Worm (Caenorhabditis elegans) whole organism, midembryonic: Measurements from ENCODE around the gene alh-5.

ENCODE experiments used
- T22C8.4 ChIP-seq: fragments of 200-800 bp; sonication (Bioruptor generic); IDR thresholded peaks from 2 replicates; pipeline ENCODE4 v1.3.6; 2022; ENCODE audit warnings: missing genetic modification characterization, missing compliant biosample characterization
- cog-1 ChIP-seq: sonication (generic microtip); optimal IDR thresholded peaks from 2 replicates; lab custom pipeline; 2016; ENCODE audit warnings: missing genetic modification characterization, missing compliant biosample characterization
- flt-1 ChIP-seq: fragments of 200-800 bp; sonication (Bioruptor generic); IDR thresholded peaks from 2 replicates; pipeline ENCODE4 v1.3.6; 2022; ENCODE audit warnings: missing genetic modification characterization, missing compliant biosample characterization
- klf-2 ChIP-seq: fragments of 200-800 bp; sonication (Bioruptor generic); conservative IDR thresholded peaks from 2 replicates; pipeline ENCODE4 v1.3.6; 2022; ENCODE audit warnings: missing genetic modification reagents, missing genetic modification characterization, missing compliant biosample characterization
- med-1 ChIP-seq: sonication (generic microtip); optimal IDR thresholded peaks from 2 replicates; lab custom pipeline; 2017; ENCODE audit warnings: missing genetic modification characterization, mild to moderate bottlenecking, missing compliant biosample characterization, antibody characterized with exemption, missing genetic modification reagents; ENCODE audit not compliant: insufficient read depth
- ref-1 ChIP-seq: fragments of 200-800 bp; sonication (Bioruptor generic); conservative IDR thresholded peaks from 2 replicates; pipeline ENCODE4 v1.3.6; 2022; ENCODE audit warnings: missing genetic modification reagents, missing genetic modification characterization, missing compliant biosample characterization
- tab-1 ChIP-seq: fragments of 200-800 bp; sonication (Bioruptor generic); IDR thresholded peaks from 2 replicates; pipeline ENCODE4 v1.3.6; 2022; ENCODE audit warnings: missing genetic modification characterization, missing compliant biosample characterization
- ztf-23 ChIP-seq: fragments of 200-800 bp; sonication (Bioruptor generic); IDR thresholded peaks from 2 replicates; pipeline ENCODE4 v1.3.6; 2022; ENCODE audit warnings: missing genetic modification reagents, missing genetic modification characterization, missing compliant biosample characterization
- ztf-29 ChIP-seq: fragments of 200-800 bp; sonication (Bioruptor generic); IDR thresholded peaks from 2 replicates; pipeline ENCODE4 v1.3.6; 2022; ENCODE audit warnings: missing genetic modification reagents, missing genetic modification characterization, missing compliant biosample characterization

alh-5 gene

DNA sequence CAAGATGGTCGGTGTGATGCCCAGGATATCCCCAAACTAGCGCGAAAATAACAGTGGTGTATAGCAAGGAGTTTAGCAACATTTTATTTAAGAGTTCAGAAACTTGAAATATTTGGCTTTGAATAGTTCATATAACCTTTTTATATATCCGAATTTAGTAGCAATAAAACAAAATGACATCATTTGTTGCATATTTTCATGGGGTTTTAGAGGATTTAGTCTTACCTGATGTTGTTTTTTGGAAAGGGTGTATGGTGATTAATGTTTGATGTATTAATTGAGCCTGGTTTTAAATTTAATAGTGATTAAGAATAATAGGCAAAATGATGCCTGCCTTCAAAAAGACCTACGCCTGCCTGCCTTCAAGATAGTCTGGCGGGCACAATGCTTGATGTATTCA lies 17.0 kb upstream of the alh-5 start, which contains the start of gene F59A7.2:
Gene F59A7.2 (minus strand): TSS at position 101 of the 400 bp plus-strand sequence.
- TF ChIP-seq ztf-23 (GFP tag; lab: Robert Waterston, UW) (no peak), T22C8.4 (GFP tag; lab: Robert Waterston, UW) (no peak), flt-1 (GFP tag; lab: Robert Waterston, UW) (no peak), tab-1 (GFP tag; lab: Robert Waterston, UW) (no peak), med-1 (GFP tag; lab: Kevin White, UChicago) (no peak), ref-1 (GFP tag; lab: Robert Waterston, UW) (no peak), klf-2 (GFP tag; lab: Robert Waterston, UW) (no peak), cog-1 (tag; lab: Kevin White, UChicago) (no peak), ztf-29 (GFP tag; lab: Robert Waterston, UW) (no peak)

DNA sequence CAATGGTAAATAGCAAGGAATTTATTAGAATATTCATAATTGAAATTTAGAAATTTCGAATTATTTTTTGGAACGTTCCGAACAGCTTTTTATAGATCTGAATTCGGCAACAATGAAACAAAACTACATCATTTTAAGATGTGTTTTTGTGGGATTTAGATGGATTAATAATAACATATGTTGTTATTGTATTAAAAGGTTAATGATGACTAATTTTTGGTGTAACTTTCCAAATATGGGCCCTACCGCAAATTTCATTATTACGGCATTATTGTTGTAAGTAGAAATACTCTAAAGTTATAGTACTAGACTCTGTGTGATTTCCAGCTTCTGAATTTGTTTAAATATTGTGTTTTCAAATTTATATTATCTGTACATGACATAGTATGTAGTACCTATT lies 14.4 kb upstream of the alh-5 start, which contains the start of gene F59A7.11:
Gene F59A7.11 (minus strand): TSS at position 101 of the 400 bp plus-strand sequence.
- TF ChIP-seq klf-2 (GFP tag; lab: Robert Waterston, UW) = no peak
- TF ChIP-seq T22C8.4 (GFP tag; lab: Robert Waterston, UW) = no peak
- TF ChIP-seq flt-1 (GFP tag; lab: Robert Waterston, UW) = no peak
- TF ChIP-seq ztf-23 (GFP tag; lab: Robert Waterston, UW) = no peak
- no peak for TF ChIP-seq ztf-29 (GFP tag; lab: Robert Waterston, UW)
- TF ChIP-seq tab-1 (GFP tag; lab: Robert Waterston, UW) = no peak
- no peak for TF ChIP-seq ref-1 (GFP tag; lab: Robert Waterston, UW)
- no peak for TF ChIP-seq med-1 (GFP tag; lab: Kevin White, UChicago)
- no peak for TF ChIP-seq cog-1 (tag; lab: Kevin White, UChicago)

DNA sequence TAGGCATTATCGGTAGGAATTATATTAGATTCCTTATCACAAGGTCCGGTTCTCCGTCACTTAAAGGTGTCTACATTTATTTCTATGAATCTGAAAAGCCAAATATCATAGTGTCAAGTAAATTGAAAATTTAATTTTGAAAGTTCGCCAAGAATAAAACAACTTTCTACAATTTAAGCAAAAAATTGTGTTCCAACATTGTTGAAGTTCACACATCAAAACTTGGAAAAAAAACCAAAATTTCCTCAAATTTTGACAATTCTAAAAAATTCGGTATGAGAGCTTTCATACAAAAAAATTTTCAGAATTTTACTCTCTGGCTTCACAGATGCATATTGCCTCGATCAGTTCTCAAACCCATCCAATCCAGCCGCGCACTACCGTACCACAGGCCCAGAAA lies 12.4 kb upstream of the alh-5 start, which contains the start of gene F59A7.7:
Gene F59A7.7 (plus strand): TSS at position 301 of the 400 bp plus-strand sequence.
- TF ChIP-seq med-1 (GFP tag; lab: Kevin White, UChicago) (no peak), klf-2 (GFP tag; lab: Robert Waterston, UW) (no peak), cog-1 (tag; lab: Kevin White, UChicago) (no peak), ztf-23 (GFP tag; lab: Robert Waterston, UW) (no peak), ztf-29 (GFP tag; lab: Robert Waterston, UW) (no peak), T22C8.4 (GFP tag; lab: Robert Waterston, UW) (no peak), flt-1 (GFP tag; lab: Robert Waterston, UW) (no peak), ref-1 (GFP tag; lab: Robert Waterston, UW) (no peak), tab-1 (GFP tag; lab: Robert Waterston, UW) (no peak)

DNA sequence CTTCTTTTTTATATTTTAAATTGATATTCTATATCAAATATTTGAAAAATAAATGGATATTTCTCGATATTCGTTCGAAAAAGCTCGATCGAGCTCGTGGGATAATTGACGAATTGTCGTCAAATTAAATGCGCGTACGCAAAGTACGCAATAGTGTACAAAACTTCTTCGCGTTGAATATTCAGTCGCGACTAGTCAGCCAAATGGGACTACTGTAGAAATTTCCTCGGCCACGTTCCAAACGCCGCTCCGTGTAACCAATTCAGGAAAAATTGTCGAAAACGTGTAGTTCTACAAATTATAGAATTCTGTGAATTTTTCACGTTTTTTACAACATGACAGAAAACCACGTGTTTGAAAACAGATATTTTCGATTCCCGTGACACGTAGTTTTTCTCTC lies 9.0 kb upstream of the alh-5 start:
- TF ChIP-seq med-1 (GFP tag; lab: Kevin White, UChicago) = no peak

DNA sequence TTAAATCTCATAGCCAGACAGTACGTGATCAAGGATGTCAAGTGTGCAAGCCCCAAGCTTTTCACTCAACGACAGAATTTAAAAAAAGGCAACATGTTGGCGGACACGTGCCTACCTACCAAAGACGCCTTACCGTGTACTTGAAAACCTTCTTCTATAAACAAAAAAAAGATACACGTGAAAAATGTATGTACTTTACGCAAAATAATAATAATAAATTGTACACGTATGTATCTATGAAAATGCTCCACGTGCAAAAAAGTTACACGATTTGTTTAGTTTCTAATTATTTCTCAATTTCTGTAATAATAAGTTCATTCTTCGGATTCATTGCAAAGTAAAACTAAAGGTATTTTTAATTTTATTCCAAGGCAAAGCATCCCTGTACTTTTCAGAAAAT lies 5.3 kb upstream of the alh-5 start, which contains the start of gene cysl-4:
Gene cysl-4 (plus strand): TSS at position 301 of the 400 bp plus-strand sequence.
- TF ChIP-seq cog-1 (tag; lab: Kevin White, UChicago) = no peak
- TF ChIP-seq klf-2 (GFP tag; lab: Robert Waterston, UW) = no peak
- no peak for TF ChIP-seq T22C8.4 (GFP tag; lab: Robert Waterston, UW)
- TF ChIP-seq flt-1 (GFP tag; lab: Robert Waterston, UW) = no peak
- no peak for TF ChIP-seq med-1 (GFP tag; lab: Kevin White, UChicago)
- no peak for TF ChIP-seq ztf-29 (GFP tag; lab: Robert Waterston, UW)
- TF ChIP-seq tab-1 (GFP tag; lab: Robert Waterston, UW) = no peak

DNA sequence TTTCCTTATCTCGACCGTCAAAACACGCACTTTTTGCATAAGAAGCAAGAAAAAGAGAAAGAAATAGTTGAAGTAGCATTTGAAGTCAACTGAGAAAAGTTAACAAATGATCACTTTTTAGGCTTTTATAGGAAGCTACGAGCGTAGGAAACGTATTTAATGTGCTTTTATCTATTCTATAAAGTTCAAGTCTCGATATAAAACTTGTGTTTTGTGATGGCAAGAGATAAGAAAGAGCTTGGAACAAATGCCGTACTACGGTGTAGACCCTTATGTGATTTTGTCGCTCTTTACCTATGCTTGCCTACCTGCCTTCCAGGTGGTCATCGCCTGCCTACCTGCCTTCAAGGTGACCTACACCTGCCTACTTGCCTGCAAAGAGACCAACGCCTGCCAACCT lies 4.8 kb upstream of the alh-5 start, which contains the start of gene clec-206:
Gene clec-206 (minus strand): TSS at position 101 of the 400 bp plus-strand sequence.
- TF ChIP-seq ref-1 (GFP tag; lab: Robert Waterston, UW) (no peak), T22C8.4 (GFP tag; lab: Robert Waterston, UW) (no peak), tab-1 (GFP tag; lab: Robert Waterston, UW) (no peak), med-1 (GFP tag; lab: Kevin White, UChicago) (no peak), ztf-29 (GFP tag; lab: Robert Waterston, UW) (no peak)

DNA sequence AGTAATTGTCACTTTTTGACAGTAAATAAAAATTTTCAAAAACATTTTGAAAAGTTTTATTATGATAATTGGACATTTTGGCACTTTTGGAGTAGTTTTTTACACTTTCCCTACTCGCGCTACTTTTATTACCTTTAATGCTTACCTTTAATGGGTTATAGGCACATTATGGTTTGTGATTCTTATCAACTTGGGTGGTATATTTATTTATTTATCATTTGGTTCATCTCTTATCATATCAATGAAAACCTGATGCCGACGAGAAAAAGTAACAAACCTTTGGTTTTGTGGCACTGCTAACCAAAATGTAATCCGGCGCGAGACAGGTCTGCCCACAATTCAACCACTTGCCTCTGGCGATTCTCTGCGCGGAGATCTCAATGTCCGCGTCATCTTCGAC lies 1.0 kb downstream of the alh-5 start:
- no peak for TF ChIP-seq klf-2 (GFP tag; lab: Robert Waterston, UW)

- no peak for TF ChIP-seq tab-1 (GFP tag; lab: Robert Waterston, UW)
- TF ChIP-seq ztf-23 (GFP tag; lab: Robert Waterston, UW) = no peak
- TF ChIP-seq ztf-29 (GFP tag; lab: Robert Waterston, UW) = no peak
- no peak for TF ChIP-seq klf-2 (GFP tag; lab: Robert Waterston, UW)
- no peak for TF ChIP-seq cog-1 (tag; lab: Kevin White, UChicago)
- TF ChIP-seq ref-1 (GFP tag; lab: Robert Waterston, UW) = no peak
- no peak for TF ChIP-seq flt-1 (GFP tag; lab: Robert Waterston, UW)
- TF ChIP-seq T22C8.4 (GFP tag; lab: Robert Waterston, UW) = no peak
- TF ChIP-seq med-1 (GFP tag; lab: Kevin White, UChicago) = no peak
Observed at ce11 chrV:1992515-1992968, 6.8 kb downstream of the alh-5 start, which contains the start of gene tnt-4. Gene tnt-4, minus strand, starts transcription at chrV:1992918.

- TF ChIP-seq ref-1 (GFP tag; lab: Robert Waterston, UW) = no peak
- TF ChIP-seq med-1 (GFP tag; lab: Kevin White, UChicago) = no peak
- no peak for TF ChIP-seq klf-2 (GFP tag; lab: Robert Waterston, UW)
- no peak for TF ChIP-seq ztf-29 (GFP tag; lab: Robert Waterston, UW)
- no peak for TF ChIP-seq cog-1 (tag; lab: Kevin White, UChicago)
- TF ChIP-seq tab-1 (GFP tag; lab: Robert Waterston, UW) = no peak
- no peak for TF ChIP-seq T22C8.4 (GFP tag; lab: Robert Waterston, UW)
- TF ChIP-seq ztf-23 (GFP tag; lab: Robert Waterston, UW) = no peak
- TF ChIP-seq flt-1 (GFP tag; lab: Robert Waterston, UW) = no peak
Observed at ce11 chrV:1991381-1991780, 8.0 kb downstream of the alh-5 start.
